Worm (Caenorhabditis elegans) whole organism, young adult: Measurements from ENCODE around the gene F47B8.18.
"Not testable (repeated sequence)": the region's sequence is repeated elsewhere in the genome, so short reads cannot be mapped to it uniquely, and the experiment has no call there.

Experiments used
- F57A8.1 ChIP-seq: fragments of 200-800 bp; sonication (Bioruptor generic); optimal IDR thresholded peaks from 2 replicates; lab custom pipeline; 2018; ENCODE audit warnings: mild to moderate bottlenecking, missing genetic modification characterization, moderate library complexity, missing compliant biosample characterization
- ama-1 ChIP-seq, 3 experiments: fragments of 150-350 bp in 1 of 3; sonication (generic microtip) in 2 of 3; optimal IDR thresholded peaks; 2 replicates each; lab custom pipeline; 2014 to 2018; ENCODE audit warnings: missing biosample characterization in 2 of 3, missing genetic modification characterization in 2 of 3, missing genetic modification reagents in 2 of 3
- attf-3 ChIP-seq: fragments of 200-800 bp; sonication (Bioruptor generic); conservative IDR thresholded peaks from 2 replicates; pipeline ENCODE4 v1.3.6; 2022; ENCODE audit warnings: missing genetic modification reagents, missing genetic modification characterization, missing compliant biosample characterization
- egrh-3 ChIP-seq: fragments of 200-800 bp; sonication (Bioruptor generic); IDR thresholded peaks from 2 replicates; pipeline ENCODE4 v1.3.6; 2022; ENCODE audit warnings: missing genetic modification reagents, missing genetic modification characterization, missing compliant biosample characterization
- lag-1 ChIP-seq: fragments of 200-800 bp; sonication (Bioruptor generic); IDR thresholded peaks from 2 replicates; pipeline ENCODE4 v1.3.6; 2022; ENCODE audit warnings: missing genetic modification reagents, missing genetic modification characterization, missing compliant biosample characterization
- madf-3 ChIP-seq: fragments of 200-800 bp; sonication (Bioruptor generic); IDR thresholded peaks from 2 replicates; pipeline ENCODE4 v1.3.6; 2022; ENCODE audit warnings: missing genetic modification reagents, missing genetic modification characterization, missing compliant biosample characterization
- mes-4 ChIP-seq: sonication (generic microtip); optimal IDR thresholded peaks from 2 replicates; lab custom pipeline; 2016; ENCODE audit warnings: missing genotype, missing genetic modification characterization, missing compliant biosample characterization
- tbx-9 ChIP-seq: sonication (generic microtip); optimal IDR thresholded peaks from 2 replicates; lab custom pipeline; 2016; ENCODE audit warnings: borderline replicate concordance, missing genetic modification characterization, inconsistent platforms, missing compliant biosample characterization

DNA sequence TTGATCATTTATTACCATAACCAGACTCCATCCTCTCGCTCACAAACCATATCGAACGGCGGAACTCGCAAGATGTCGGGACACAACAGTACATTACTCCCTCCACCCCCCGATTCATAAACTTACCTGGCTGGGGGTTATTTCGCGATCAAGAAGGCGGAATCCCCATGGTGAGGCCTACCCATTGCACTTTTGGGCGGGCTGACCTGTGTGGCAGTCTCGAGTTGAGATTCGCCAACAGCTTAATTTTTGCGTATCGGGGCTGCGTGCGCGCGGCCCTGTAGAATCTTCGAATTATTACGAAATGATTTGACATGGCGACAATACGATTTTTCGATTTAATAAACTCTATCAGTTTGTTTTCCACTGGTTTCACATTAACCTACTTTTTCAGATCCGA is 47.8 kb downstream of the F47B8.18 start:
- TF ChIP-seq F57A8.1; egrh-3 (GFP tag; lab: Robert Waterston, UW); ama-1 (optimal IDR thresholded peaks at IDR 0.05; lab: Kevin White, UChicago); ama-1 (GFP tag; optimal IDR thresholded peaks at IDR 0.05; lab: Kevin White, UChicago); mes-4; tbx-9 (tag; lab: Kevin White, UChicago); lag-1 (GFP tag; lab: Robert Waterston, UW); attf-3 (GFP tag; lab: Robert Waterston, UW); madf-3 (GFP tag; lab: Robert Waterston, UW): not testable (repeated sequence)
